Fruit fly (Drosophila melanogaster) whole organism, embryonic: ENCODE data around the gene CG17786.
A peak's percentile ranks its signal among the peaks of the same experiment; 100 is the strongest.

Experiments used
- Awh ChIP-seq: fragments of 200-800 bp; sonication (Bioruptor generic); IDR thresholded peaks from 2 replicates; pipeline ENCODE4, ENCODE4 v1.3.6; 2022; ENCODE audit warnings: missing biosample characterization, missing genetic modification characterization
- CG10274 ChIP-seq: fragments of 200-800 bp; sonication (Bioruptor generic); optimal IDR thresholded peaks from 3 replicates; lab custom pipeline; 2017; ENCODE audit warnings: missing biosample characterization, mild to moderate bottlenecking, missing genetic modification characterization
- CG10565 ChIP-seq: fragments of 200-800 bp; sonication (Bioruptor generic); optimal IDR thresholded peaks from 3 replicates; lab custom pipeline; 2016; ENCODE audit warnings: missing biosample characterization, mild to moderate bottlenecking, missing genetic modification characterization
- CG11504 ChIP-seq: fragments of 200-800 bp; sonication (Bioruptor generic); optimal IDR thresholded peaks from 3 replicates; lab custom pipeline; 2019; ENCODE audit warnings: missing biosample characterization, mild to moderate bottlenecking, missing genetic modification characterization, moderate library complexity
- CG12104 ChIP-seq: fragments of 200-800 bp; sonication (Bioruptor generic); optimal IDR thresholded peaks from 3 replicates; lab custom pipeline; 2016; ENCODE audit warnings: missing biosample characterization, missing genetic modification characterization
- CG14050 ChIP-seq: fragments of 200-800 bp; sonication (Bioruptor generic); IDR thresholded peaks from 3 replicates; pipeline ENCODE4 v1.3.6; 2022; ENCODE audit warnings: missing biosample characterization, missing genetic modification characterization
- CG15696 ChIP-seq: fragments of 200-800 bp; sonication (Bioruptor generic); optimal IDR thresholded peaks from 2 replicates; lab custom pipeline; 2019; ENCODE audit warnings: missing biosample characterization, mild to moderate bottlenecking, missing genetic modification characterization, moderate library complexity
- CG17568 ChIP-seq: fragments of 200-800 bp; sonication (Bioruptor generic); optimal IDR thresholded peaks from 2 replicates; lab custom pipeline; 2018; ENCODE audit warnings: missing biosample characterization, mild to moderate bottlenecking, missing genetic modification characterization, moderate library complexity
- CG17802 ChIP-seq: fragments of 200-800 bp; sonication (Bioruptor generic); optimal IDR thresholded peaks from 2 replicates; lab custom pipeline; 2018; ENCODE audit warnings: missing biosample characterization, mild to moderate bottlenecking, missing genetic modification characterization, moderate library complexity
- CG1792 ChIP-seq: fragments of 200-800 bp; sonication (Bioruptor generic); optimal IDR thresholded peaks from 2 replicates; lab custom pipeline; 2016; ENCODE audit warnings: missing biosample characterization, missing genetic modification characterization
- CG18262 ChIP-seq: fragments of 200-800 bp; optimal IDR thresholded peaks from 3 replicates; lab custom pipeline; 2019; ENCODE audit warnings: missing biosample characterization, mild to moderate bottlenecking, missing genetic modification characterization, moderate library complexity
- CG2199 ChIP-seq: fragments of 200-800 bp; sonication (Bioruptor generic); IDR thresholded peaks from 3 replicates; pipeline ENCODE4 v1.3.6; 2022; ENCODE audit warnings: missing biosample characterization, missing genetic modification characterization
- CG34376 ChIP-seq: fragments of 200-800 bp; sonication (Bioruptor generic); optimal IDR thresholded peaks from 2 replicates; lab custom pipeline; 2018; ENCODE audit warnings: missing biosample characterization, mild to moderate bottlenecking, missing genetic modification characterization
- CG4854 ChIP-seq: fragments of 200-800 bp; sonication (Bioruptor generic); optimal IDR thresholded peaks from 2 replicates; lab custom pipeline; 2016; ENCODE audit warnings: missing biosample characterization, missing genetic modification characterization, inconsistent platforms
- CG6683 ChIP-seq: fragments of 200-800 bp; sonication (Bioruptor generic); optimal IDR thresholded peaks from 2 replicates; lab custom pipeline; 2017; ENCODE audit warnings: missing biosample characterization, mild to moderate bottlenecking, missing genetic modification characterization, missing genetic modification reagents
- CG6765 ChIP-seq: fragments of 200-800 bp; sonication (Bioruptor generic); optimal IDR thresholded peaks from 3 replicates; lab custom pipeline; 2017; ENCODE audit warnings: missing biosample characterization, mild to moderate bottlenecking, missing genetic modification characterization
- CG6813 ChIP-seq: fragments of 200-800 bp; sonication (Bioruptor generic); optimal IDR thresholded peaks from 2 replicates; lab custom pipeline; 2017; ENCODE audit warnings: missing biosample characterization, missing genetic modification characterization, mild to moderate bottlenecking, moderate library complexity, missing genetic modification reagents
- CG7556 ChIP-seq: fragments of 200-800 bp; sonication (Bioruptor generic); optimal IDR thresholded peaks from 2 replicates; lab custom pipeline; 2017; ENCODE audit warnings: missing biosample characterization, mild to moderate bottlenecking, missing genetic modification characterization
- CG8765 ChIP-seq: fragments of 200-800 bp; sonication (Bioruptor generic); IDR thresholded peaks from 2 replicates; pipeline ENCODE4 v1.3.6; 2022; ENCODE audit warnings: missing biosample characterization, missing genetic modification characterization
- CG9215 ChIP-seq: fragments of 200-800 bp; sonication (Bioruptor generic); IDR thresholded peaks from 2 replicates; pipeline ENCODE4 v1.3.6; 2022; ENCODE audit warnings: missing biosample characterization, missing genetic modification characterization
- CkIIα-i1 ChIP-seq: fragments of 200-800 bp; sonication (Bioruptor generic); IDR thresholded peaks from 2 replicates; pipeline ENCODE4 v1.3.6; 2022; ENCODE audit warnings: missing biosample characterization, missing genetic modification characterization
- Eip74EF ChIP-seq, 2 experiments: fragments of 200-800 bp in 1 of 2; fragments of >200 bp in 1 of 2; sonication (Bioruptor generic) in 1 of 2; optimal IDR thresholded peaks; 2 replicates each; lab custom pipeline; 2017 to 2019; ENCODE audit warnings: missing biosample characterization in 2 of 2, missing genetic modification characterization in 2 of 2, mild to moderate bottlenecking in 1 of 2, moderate library complexity in 1 of 2
- Gsc ChIP-seq: fragments of 200-800 bp; sonication (Bioruptor generic); IDR thresholded peaks from 2 replicates; pipeline ENCODE4 v1.3.6; 2022; ENCODE audit warnings: missing biosample characterization, missing genetic modification characterization
- H15 ChIP-seq: fragments of 200-800 bp; sonication (Bioruptor generic); IDR thresholded peaks from 3 replicates; pipeline ENCODE4 v1.3.6; 2022; ENCODE audit warnings: missing biosample characterization, missing genetic modification characterization
- Myb ChIP-seq: fragments of 200-800 bp; sonication (Bioruptor generic); optimal IDR thresholded peaks from 2 replicates; lab custom pipeline; 2016; ENCODE audit warnings: missing biosample characterization, missing genetic modification characterization
- Opbp ChIP-seq: fragments of 200-800 bp; sonication (Bioruptor generic); IDR thresholded peaks from 3 replicates; pipeline ENCODE4 v1.3.6; 2022; ENCODE audit warnings: missing biosample characterization, missing genetic modification characterization; ENCODE audit not compliant: partially characterized antibody
- Spps ChIP-seq: fragments of 200-800 bp; sonication (Bioruptor generic); optimal IDR thresholded peaks from 2 replicates; lab custom pipeline; 2018; ENCODE audit warnings: missing biosample characterization, mild to moderate bottlenecking, missing genetic modification characterization
- Sry-δ ChIP-seq: fragments of 200-800 bp; sonication (Bioruptor generic); optimal IDR thresholded peaks from 2 replicates; lab custom pipeline; 2016; ENCODE audit warnings: missing biosample characterization, missing genetic modification characterization
- TFAM ChIP-seq: fragments of 200-800 bp; sonication (Bioruptor generic); optimal IDR thresholded peaks from 2 replicates; lab custom pipeline; 2017; ENCODE audit warnings: missing biosample characterization, missing genetic modification characterization, inconsistent platforms
- amos ChIP-seq: fragments of 200-800 bp; sonication (Bioruptor generic); IDR thresholded peaks from 2 replicates; pipeline ENCODE4 v1.3.6; 2022; ENCODE audit warnings: missing biosample characterization, missing genetic modification characterization; ENCODE audit not compliant: partially characterized antibody
- ap ChIP-seq: fragments of 200-800 bp; sonication (Bioruptor generic); IDR thresholded peaks from 2 replicates; pipeline ENCODE4 v1.3.6; 2022; ENCODE audit warnings: missing biosample characterization, missing genetic modification characterization
- cg ChIP-seq: fragments of 200-800 bp; sonication (Bioruptor generic); optimal IDR thresholded peaks from 3 replicates; lab custom pipeline; 2019; ENCODE audit warnings: missing biosample characterization, mild to moderate bottlenecking, missing genetic modification characterization, moderate library complexity
- dmrt99B ChIP-seq: fragments of 200-800 bp; sonication (Bioruptor generic); optimal IDR thresholded peaks from 2 replicates; lab custom pipeline; 2018; ENCODE audit warnings: missing biosample characterization, mild to moderate bottlenecking, missing genetic modification characterization, moderate library complexity
- dysf ChIP-seq: fragments of 200-800 bp; sonication (Bioruptor generic); IDR thresholded peaks from 3 replicates; pipeline ENCODE4 v1.3.6; 2022; ENCODE audit warnings: missing biosample characterization, missing genetic modification characterization
- esg ChIP-seq: fragments of 200-800 bp; sonication (Bioruptor generic); conservative IDR thresholded peaks from 2 replicates; pipeline ENCODE4 v1.3.6; 2022; ENCODE audit warnings: missing biosample characterization, missing genetic modification characterization
- fd102C ChIP-seq: fragments of 200-800 bp; sonication (Bioruptor generic); optimal IDR thresholded peaks from 2 replicates; lab custom pipeline; 2018; ENCODE audit warnings: missing biosample characterization, mild to moderate bottlenecking, missing genetic modification characterization, moderate library complexity
- fu2 ChIP-seq: fragments of 200-800 bp; sonication (Bioruptor generic); optimal IDR thresholded peaks from 2 replicates; lab custom pipeline; 2016; ENCODE audit warnings: missing biosample characterization, missing genetic modification characterization
- gsb-n ChIP-seq: fragments of 200-800 bp; sonication (Bioruptor generic); optimal IDR thresholded peaks from 3 replicates; lab custom pipeline; 2018; ENCODE audit warnings: missing biosample characterization, mild to moderate bottlenecking, missing genetic modification characterization
- ken ChIP-seq: fragments of 200-800 bp; sonication (Bioruptor generic); IDR thresholded peaks from 3 replicates; pipeline ENCODE4 v1.3.6; 2022; ENCODE audit warnings: missing biosample characterization, missing genetic modification characterization
- luna ChIP-seq: fragments of 200-800 bp; sonication (Bioruptor generic); optimal IDR thresholded peaks from 2 replicates; lab custom pipeline; 2016; ENCODE audit warnings: missing biosample characterization, missing genetic modification characterization
- pb ChIP-seq: fragments of 200-800 bp; sonication (Bioruptor generic); optimal IDR thresholded peaks from 3 replicates; lab custom pipeline; 2016; ENCODE audit warnings: missing biosample characterization, missing genetic modification characterization
- phol ChIP-seq: fragments of 200-800 bp; sonication (Bioruptor generic); optimal IDR thresholded peaks from 3 replicates; lab custom pipeline; 2018; ENCODE audit warnings: missing biosample characterization, mild to moderate bottlenecking, missing genetic modification characterization, moderate library complexity
- pnt ChIP-seq: fragments of 200-800 bp; sonication (Bioruptor generic); optimal IDR thresholded peaks from 3 replicates; lab custom pipeline; 2016; ENCODE audit warnings: missing biosample characterization, missing genetic modification characterization
- repo ChIP-seq: fragments of 200-800 bp; sonication (Bioruptor generic); optimal IDR thresholded peaks from 2 replicates; lab custom pipeline; 2016; ENCODE audit warnings: missing biosample characterization, missing genetic modification characterization
- ro ChIP-seq: fragments of 200-800 bp; sonication (Bioruptor generic); IDR thresholded peaks from 2 replicates; pipeline ENCODE4 v1.3.6; 2022; ENCODE audit warnings: missing biosample characterization, missing genetic modification characterization
- salm ChIP-seq: fragments of 200-800 bp; sonication (Bioruptor generic); optimal IDR thresholded peaks from 2 replicates; lab custom pipeline; 2018; ENCODE audit warnings: missing biosample characterization, mild to moderate bottlenecking, missing genetic modification characterization
- schlank ChIP-seq: fragments of 200-800 bp; sonication (Bioruptor generic); optimal IDR thresholded peaks from 2 replicates; lab custom pipeline; 2018; ENCODE audit warnings: missing biosample characterization, mild to moderate bottlenecking, missing genetic modification characterization
- sim ChIP-seq: fragments of 200-800 bp; sonication (Bioruptor generic); IDR thresholded peaks from 2 replicates; pipeline ENCODE4 v1.3.6; 2022; ENCODE audit warnings: missing biosample characterization, missing genetic modification characterization
- sima ChIP-seq: fragments of 200-800 bp; sonication (Bioruptor generic); optimal IDR thresholded peaks from 2 replicates; lab custom pipeline; 2016; ENCODE audit warnings: missing biosample characterization, missing genetic modification characterization
- tap ChIP-seq: fragments of 200-800 bp; optimal IDR thresholded peaks from 3 replicates; lab custom pipeline; 2019; ENCODE audit warnings: missing biosample characterization, mild to moderate bottlenecking, missing genetic modification characterization, moderate library complexity
- unpg ChIP-seq: fragments of 200-800 bp; sonication (Bioruptor generic); optimal IDR thresholded peaks from 3 replicates; lab custom pipeline; 2018; ENCODE audit warnings: missing biosample characterization, mild to moderate bottlenecking, missing genetic modification characterization, moderate library complexity
- wek ChIP-seq: fragments of 200-800 bp; sonication (Bioruptor generic); optimal IDR thresholded peaks from 3 replicates; lab custom pipeline; 2018; ENCODE audit warnings: missing biosample characterization, mild to moderate bottlenecking, missing genetic modification characterization, moderate library complexity

The CG17786 gene

dm6 chr3R:24226744-24227143, 8.2 kb upstream of the CG17786 start, which contains the start of the genes Spps and CG13609 (continued):
- TF ChIP-seq CG17568 (GFP tag; lab: Kevin White, UChicago) (no peak), CG4854 (no peak), cg (GFP tag; lab: Kevin White, UChicago) (no peak), wek (GFP tag; lab: Kevin White, UChicago) (no peak), Sry-δ (GFP tag; lab: Kevin White, UChicago) (peak; percentile 91), pnt (no peak), schlank (tag; lab: Kevin White, UChicago) (no peak), unpg (GFP tag; lab: Kevin White, UChicago) (no peak), CG12104 (GFP tag; lab: Kevin White, UChicago) (no peak), CG34376 (GFP tag; lab: Kevin White, UChicago) (peak; percentile 14), CG6813 (GFP tag; lab: Kevin White, UChicago) (no peak), TFAM (GFP tag; lab: Kevin White, UChicago) (no peak), ro (GFP tag; lab: Robert Waterston, UW) (no peak), phol (tag; lab: Kevin White, UChicago) (peak; percentile 65), Awh (GFP tag; lab: Robert Waterston, UW) (no peak), sima (GFP tag; lab: Kevin White, UChicago) (no peak), ap (no peak), CkIIα-i1 (GFP tag; lab: Robert Waterston, UW) (no peak), CG18262 (tag; lab: Kevin White, UChicago) (no peak), CG11504 (tag; lab: Kevin White, UChicago) (no peak), Gsc (no peak), CG8765 (GFP tag; lab: Robert Waterston, UW) (no peak), H15 (GFP tag; lab: Robert Waterston, UW) (no peak), fd102C (GFP tag; lab: Kevin White, UChicago) (no peak), CG9215 (GFP tag; lab: Robert Waterston, UW) (no peak), CG14050 (GFP tag; lab: Robert Waterston, UW) (no peak), luna (GFP tag; lab: Kevin White, UChicago) (no peak), CG1792 (GFP tag; lab: Kevin White, UChicago) (no peak), CG7556 (GFP tag; lab: Kevin White, UChicago) (no peak), Eip74EF (GFP tag; optimal IDR thresholded peaks at IDR 0.05; lab: Kevin White, UChicago) (no peak), repo (GFP tag; lab: Kevin White, UChicago) (no peak), amos (GFP tag; lab: Robert Waterston, UW) (peak; percentile 96), dysf (GFP tag; lab: Robert Waterston, UW) (no peak), ken (GFP tag; lab: Robert Waterston, UW) (no peak), Spps (tag; lab: Kevin White, UChicago) (peak; percentile 52), gsb-n (no peak), fu2 (GFP tag; lab: Kevin White, UChicago) (no peak), Myb (GFP tag; lab: Kevin White, UChicago) (peak; percentile 95), CG10565 (GFP tag; lab: Kevin White, UChicago) (no peak), sim (GFP tag; lab: Robert Waterston, UW) (no peak), pb (GFP tag; lab: Kevin White, UChicago) (no peak), esg (GFP tag; lab: Robert Waterston, UW) (no peak), tap (tag; lab: Kevin White, UChicago) (no peak), salm (no peak), CG6765 (no peak), CG6683 (GFP tag; lab: Kevin White, UChicago) (no peak), CG15696 (tag; lab: Kevin White, UChicago) (no peak), dmrt99B (tag; lab: Kevin White, UChicago) (no peak), CG17802 (no peak), CG10274 (GFP tag; lab: Kevin White, UChicago) (no peak), Opbp (GFP tag; lab: Robert Waterston, UW) (peak; percentile 98), CG2199 (GFP tag; lab: Robert Waterston, UW) (no peak)
